Worm (Caenorhabditis elegans) whole organism, L4 larva: ENCODE data around the gene hda-6.

ENCODE experiments used
- F26F4.8 ChIP-seq: fragments of 200-800 bp; sonication (Bioruptor generic); conservative IDR thresholded peaks from 2 replicates; pipeline ENCODE4 v1.3.6; 2022; ENCODE audit warnings: missing genetic modification characterization, missing compliant biosample characterization
- F44E2.7 ChIP-seq: fragments of 200-800 bp; sonication (Bioruptor generic); IDR thresholded peaks from 2 replicates; pipeline ENCODE4 v2.1.2; 2022; ENCODE audit warnings: missing genetic modification characterization, missing compliant biosample characterization
- F49E8.2 ChIP-seq: sonication (generic microtip); optimal IDR thresholded peaks from 2 replicates; lab custom pipeline; 2016; ENCODE audit warnings: missing compliant biosample characterization, mild to moderate bottlenecking, missing genetic modification characterization, borderline replicate concordance
- T20F7.1 ChIP-seq: fragments of 200-800 bp; sonication (Bioruptor generic); optimal IDR thresholded peaks from 2 replicates; lab custom pipeline; 2018; ENCODE audit warnings: mild to moderate bottlenecking, missing genetic modification characterization, missing compliant biosample characterization
- T26A8.4 ChIP-seq: fragments of 200-800 bp; sonication (Bioruptor generic); IDR thresholded peaks from 2 replicates; pipeline ENCODE4 v1.3.6; 2022; ENCODE audit warnings: missing genetic modification characterization, missing compliant biosample characterization
- Y5F2A.4 ChIP-seq: fragments of 200-800 bp; sonication (Bioruptor generic); optimal IDR thresholded peaks from 2 replicates; lab custom pipeline; 2018; ENCODE audit warnings: mild to moderate bottlenecking, missing genetic modification characterization, missing compliant biosample characterization
- aha-1 ChIP-seq: fragments of 150-350 bp; peaks from one replicate; lab custom pipeline; 2014; ENCODE audit warnings: missing biosample characterization, missing genetic modification characterization
- arid-1 ChIP-seq: fragments of 200-800 bp; sonication (Bioruptor generic); conservative IDR thresholded peaks from 2 replicates; pipeline ENCODE4 v1.3.6; 2022; ENCODE audit warnings: missing genetic modification reagents, missing genetic modification characterization, missing compliant biosample characterization
- attf-4 ChIP-seq: sonication (generic microtip); optimal IDR thresholded peaks from 3 replicates; lab custom pipeline; 2017; ENCODE audit warnings: missing biosample characterization, missing genetic modification characterization
- ceh-20 ChIP-seq: fragments of 200-800 bp; sonication (Bioruptor generic); IDR thresholded peaks from 2 replicates; pipeline ENCODE4 v1.3.6; 2022; ENCODE audit warnings: missing genetic modification reagents, missing genetic modification characterization, missing compliant biosample characterization
- ceh-44 ChIP-seq: fragments of 200-800 bp; sonication (Bioruptor generic); IDR thresholded peaks from 2 replicates; pipeline ENCODE4 v1.3.6; 2022; ENCODE audit warnings: missing genetic modification reagents, missing genetic modification characterization, missing compliant biosample characterization
- cey-2 ChIP-seq: sonication (generic microtip); optimal IDR thresholded peaks from 3 replicates; lab custom pipeline; 2017; ENCODE audit warnings: missing genetic modification characterization, mild to moderate bottlenecking, missing compliant biosample characterization, antibody characterized with exemption, borderline replicate concordance; ENCODE audit not compliant: insufficient read depth
- ctbp-1 ChIP-seq: fragments of 200-800 bp; sonication (Bioruptor generic); IDR thresholded peaks from 2 replicates; pipeline ENCODE4 v1.3.6; 2022; ENCODE audit warnings: missing genetic modification reagents, missing genetic modification characterization, missing compliant biosample characterization
- daf-12 ChIP-seq: fragments of 150-350 bp; optimal IDR thresholded peaks from 2 replicates; lab custom pipeline; 2014; ENCODE audit warnings: missing biosample characterization, missing genetic modification reagents, missing genetic modification characterization
- daf-16 ChIP-seq, 3 experiments: sonication (generic microtip); optimal IDR thresholded peaks; 2 replicates each; lab custom pipeline; 2016 to 2017; ENCODE audit warnings: missing genetic modification characterization in 3 of 3, missing genetic modification reagents in 3 of 3, mild to moderate bottlenecking in 2 of 3, missing compliant biosample characterization in 2 of 3, missing biosample characterization in 1 of 3, moderate library complexity in 1 of 3
- dmd-9 ChIP-seq: fragments of 200-800 bp; sonication (Bioruptor generic); IDR thresholded peaks from 2 replicates; pipeline ENCODE4 v1.3.6; 2022; ENCODE audit warnings: missing genetic modification reagents, missing genetic modification characterization, missing compliant biosample characterization
- dpl-1 ChIP-seq: fragments of 150-350 bp; optimal IDR thresholded peaks from 2 replicates; lab custom pipeline; 2014; ENCODE audit warnings: missing biosample characterization, missing genetic modification reagents, missing genetic modification characterization
- duxl-1 ChIP-seq: sonication (generic microtip); optimal IDR thresholded peaks from 2 replicates; lab custom pipeline; 2016; ENCODE audit warnings: mild to moderate bottlenecking, missing genetic modification characterization, moderate library complexity, missing compliant biosample characterization; ENCODE audit not compliant: poor library complexity
- egl-43 ChIP-seq: fragments of 200-800 bp; sonication (Bioruptor generic); IDR thresholded peaks from 2 replicates; pipeline ENCODE4 v1.3.6; 2022; ENCODE audit warnings: missing genetic modification reagents, missing genetic modification characterization, missing compliant biosample characterization
- fkh-10 ChIP-seq: fragments of 150-350 bp; optimal IDR thresholded peaks from 2 replicates; lab custom pipeline; 2014; ENCODE audit warnings: missing biosample characterization, missing genetic modification reagents, missing genetic modification characterization
- fos-1 ChIP-seq: fragments of 150-350 bp; optimal IDR thresholded peaks from 2 replicates; lab custom pipeline; 2014; ENCODE audit warnings: missing biosample characterization, missing genetic modification characterization
- gei-8 ChIP-seq: fragments of 200-800 bp; sonication (Bioruptor generic); optimal IDR thresholded peaks from 2 replicates; lab custom pipeline; 2018; ENCODE audit warnings: mild to moderate bottlenecking, missing genetic modification characterization, missing compliant biosample characterization
- hif-1 ChIP-seq, 2 experiments: sonication (generic microtip); optimal IDR thresholded peaks; 2 replicates each; lab custom pipeline; 2016 to 2017; ENCODE audit warnings: missing compliant biosample characterization in 2 of 2, missing genetic modification characterization in 2 of 2, missing genetic modification reagents in 2 of 2, missing genotype in 2 of 2, mild to moderate bottlenecking in 1 of 2
- hlh-30 ChIP-seq: sonication (generic microtip); optimal IDR thresholded peaks from 2 replicates; lab custom pipeline; 2017; ENCODE audit warnings: antibody characterized with exemption, mild to moderate bottlenecking, missing genetic modification characterization, missing compliant biosample characterization; ENCODE audit not compliant: insufficient read depth
- jun-1 ChIP-seq: fragments of 150-350 bp; optimal IDR thresholded peaks from 2 replicates; lab custom pipeline; 2014; ENCODE audit warnings: missing biosample characterization, missing genetic modification reagents, missing genetic modification characterization
- lin-1 ChIP-seq: fragments of 200-800 bp; sonication (Bioruptor generic); IDR thresholded peaks from 2 replicates; pipeline ENCODE4 v1.3.6; 2022; ENCODE audit warnings: missing genetic modification reagents, missing genetic modification characterization, missing compliant biosample characterization
- lin-38 ChIP-seq: fragments of 200-800 bp; sonication (Bioruptor generic); IDR thresholded peaks from 2 replicates; pipeline ENCODE4 v1.3.6; 2022; ENCODE audit warnings: missing genetic modification reagents, missing genetic modification characterization, missing compliant biosample characterization
- lir-3 ChIP-seq: sonication (generic microtip); optimal IDR thresholded peaks from 2 replicates; lab custom pipeline; 2016; ENCODE audit warnings: mild to moderate bottlenecking, missing genetic modification characterization, missing compliant biosample characterization
- madf-9 ChIP-seq: fragments of 200-800 bp; sonication (Bioruptor generic); conservative IDR thresholded peaks from 2 replicates; pipeline ENCODE4 v1.3.6; 2022; ENCODE audit warnings: missing genetic modification reagents, missing genetic modification characterization, missing compliant biosample characterization
- mep-1 ChIP-seq: fragments of 150-350 bp; sonication (generic microtip); optimal IDR thresholded peaks from 3 replicates; lab custom pipeline; 2014; ENCODE audit warnings: missing biosample characterization, missing genetic modification characterization
- nhr-10 ChIP-seq: fragments of 150-350 bp; optimal IDR thresholded peaks from 2 replicates; lab custom pipeline; 2014; ENCODE audit warnings: missing biosample characterization, missing genetic modification characterization
- nhr-237 ChIP-seq: sonication (generic microtip); optimal IDR thresholded peaks from 2 replicates; lab custom pipeline; 2017; ENCODE audit warnings: missing biosample characterization, missing genetic modification characterization
- nhr-25 ChIP-seq: sonication (generic microtip); optimal IDR thresholded peaks from 2 replicates; lab custom pipeline; 2017; ENCODE audit warnings: missing genetic modification characterization, mild to moderate bottlenecking, missing compliant biosample characterization, antibody characterized with exemption, moderate library complexity, borderline replicate concordance; ENCODE audit not compliant: insufficient read depth
- nhr-41 ChIP-seq: fragments of 200-800 bp; sonication (Bioruptor generic); IDR thresholded peaks from 2 replicates; pipeline ENCODE4 v1.3.6; 2022; ENCODE audit warnings: missing genetic modification reagents, missing genetic modification characterization, missing compliant biosample characterization
- nhr-42 ChIP-seq: fragments of 200-800 bp; sonication (Bioruptor generic); IDR thresholded peaks from 2 replicates; pipeline ENCODE4 v1.3.6; 2022; ENCODE audit warnings: missing genetic modification characterization, missing compliant biosample characterization
- nhr-48 ChIP-seq: sonication (generic microtip); optimal IDR thresholded peaks from 2 replicates; lab custom pipeline; 2016; ENCODE audit warnings: mild to moderate bottlenecking, missing genetic modification characterization, missing compliant biosample characterization
- pha-4 ChIP-seq, 2 experiments: fragments of 150-350 bp in 1 of 2; fragments of 200-800 bp in 1 of 2; sonication (Bioruptor generic) in 1 of 2; IDR thresholded peaks in 1 of 2; optimal IDR thresholded peaks in 1 of 2; 2 replicates each; pipeline versions ENCODE4 v1.3.6 to Lab custom; 2014 to 2022; ENCODE audit warnings: missing genetic modification characterization in 2 of 2, missing genetic modification reagents in 2 of 2, missing biosample characterization in 1 of 2, missing compliant biosample characterization in 1 of 2
- rbr-2 ChIP-seq: sonication (generic microtip); optimal IDR thresholded peaks from 2 replicates; lab custom pipeline; 2016; ENCODE audit warnings: missing genotype, missing genetic modification characterization, missing compliant biosample characterization
- saeg-2 ChIP-seq: fragments of 200-800 bp; sonication (Bioruptor generic); IDR thresholded peaks from 2 replicates; pipeline ENCODE4 v1.3.6; 2022; ENCODE audit warnings: missing genetic modification reagents, missing genetic modification characterization, missing compliant biosample characterization
- skn-1 ChIP-seq: fragments of 150-350 bp; optimal IDR thresholded peaks from 2 replicates; lab custom pipeline; 2014; ENCODE audit warnings: missing biosample characterization, missing genetic modification characterization
- snpc-1.2 ChIP-seq: fragments of 200-800 bp; sonication (Bioruptor generic); IDR thresholded peaks from 2 replicates; pipeline ENCODE4 v1.3.6; 2022; ENCODE audit warnings: missing genetic modification reagents, missing genetic modification characterization, missing compliant biosample characterization
- spr-3 ChIP-seq: fragments of 200-800 bp; sonication (Bioruptor generic); optimal IDR thresholded peaks from 2 replicates; lab custom pipeline; 2018; ENCODE audit warnings: mild to moderate bottlenecking, missing genetic modification characterization, missing compliant biosample characterization
- unc-130 ChIP-seq: sonication (generic microtip); optimal IDR thresholded peaks from 2 replicates; lab custom pipeline; 2016; ENCODE audit warnings: missing genetic modification reagents, missing genetic modification characterization, missing compliant biosample characterization
- unc-39 ChIP-seq: sonication (generic microtip); optimal IDR thresholded peaks from 2 replicates; lab custom pipeline; 2017; ENCODE audit warnings: missing biosample characterization, missing genetic modification characterization
- vab-7 ChIP-seq: fragments of 200-800 bp; sonication (Bioruptor generic); IDR thresholded peaks from 2 replicates; pipeline ENCODE4 v1.3.6; 2022; ENCODE audit warnings: missing genetic modification reagents, missing genetic modification characterization, missing compliant biosample characterization
- zag-1 ChIP-seq: fragments of 150-350 bp; optimal IDR thresholded peaks from 2 replicates; lab custom pipeline; 2014; ENCODE audit warnings: missing biosample characterization, missing genetic modification characterization
- zfp-3 ChIP-seq: fragments of 200-800 bp; sonication (Bioruptor generic); conservative IDR thresholded peaks from 2 replicates; pipeline ENCODE4 v1.3.6; 2022; ENCODE audit warnings: missing genetic modification reagents, missing genetic modification characterization, missing compliant biosample characterization
- zip-11 ChIP-seq: fragments of 200-800 bp; sonication (Bioruptor generic); IDR thresholded peaks from 2 replicates; pipeline ENCODE4 v1.3.6; 2022; ENCODE audit warnings: missing genetic modification characterization, missing compliant biosample characterization
- ztf-11 ChIP-seq: fragments of 150-350 bp; optimal IDR thresholded peaks from 2 replicates; lab custom pipeline; 2014; ENCODE audit warnings: missing biosample characterization, missing genetic modification characterization

Gene hda-6

ce11 chrIV:5364135-5364609 lies at the start of gene hda-6, which contains the start of gene F41H10.4 (continued):
- TF ChIP-seq aha-1 (tag; lab: Kevin White, UChicago) (peak; percentile 22), hif-1 (tag; optimal IDR thresholded peaks at IDR 0.05; lab: Kevin White, UChicago) (peak in 1 of 2 experiments; percentile 78), zfp-3 (GFP tag; lab: Robert Waterston, UW) (no peak), nhr-48 (no peak), spr-3 (GFP tag; lab: Kevin White, UChicago) (no peak), pha-4 (GFP tag; IDR thresholded peaks at IDR 0.05; lab: Robert Waterston, UW) (no peak), pha-4 (tag; optimal IDR thresholded peaks at IDR 0.05; lab: Kevin White, UChicago) (peak; percentile 81), Y5F2A.4 (no peak), F26F4.8 (no peak), fkh-10 (GFP tag; lab: Kevin White, UChicago) (no peak), skn-1 (tag; lab: Kevin White, UChicago) (no peak), snpc-1.2 (GFP tag; lab: Robert Waterston, UW) (peak; percentile 67; the same call in 1 of the 2 replicates), daf-16 (GFP tag; optimal IDR thresholded peaks at IDR 0.05; lab: Kevin White, UChicago) (peak in 1 of 2 experiments; percentile 83), daf-16 (tag; optimal IDR thresholded peaks at IDR 0.05; lab: Kevin White, UChicago) (peak; percentile 71), dpl-1 (GFP tag; lab: Kevin White, UChicago) (peak; percentile 89), T26A8.4 (GFP tag; lab: Robert Waterston, UW) (peak; percentile 38; the same call in 1 of the 2 replicates), nhr-237 (tag; lab: Kevin White, UChicago) (no peak), ceh-20 (GFP tag; lab: Robert Waterston, UW) (no peak), attf-4 (tag; lab: Kevin White, UChicago) (no peak), F44E2.7 (GFP tag; lab: Robert Waterston, UW) (no peak), F49E8.2 (no peak), fos-1 (tag; lab: Kevin White, UChicago) (no peak), unc-130 (GFP tag; lab: Kevin White, UChicago) (peak; percentile 85), lir-3 (no peak), rbr-2 (peak; percentile 34), unc-39 (tag; lab: Kevin White, UChicago) (no peak), arid-1 (GFP tag; lab: Robert Waterston, UW) (0 out of 2 replicates have a peak, but pooled peaks have one; percentile 27), daf-12 (tag; lab: Kevin White, UChicago) (no peak), ztf-11 (tag; lab: Kevin White, UChicago) (no peak), vab-7 (no peak), saeg-2 (GFP tag; lab: Robert Waterston, UW) (no peak), gei-8 (GFP tag; lab: Kevin White, UChicago) (no peak), nhr-10 (tag; lab: Kevin White, UChicago) (no peak), madf-9 (GFP tag; lab: Robert Waterston, UW) (0 out of 2 replicates have a peak, but pooled peaks have one; percentile 38), ceh-44 (GFP tag; lab: Robert Waterston, UW) (no peak), mep-1 (tag; lab: Kevin White, UChicago) (peak; percentile 77), lin-38 (GFP tag; lab: Robert Waterston, UW) (peak; percentile 79), lin-1 (GFP tag; lab: Robert Waterston, UW) (no peak), zip-11 (GFP tag; lab: Robert Waterston, UW) (no peak), egl-43 (no peak), dmd-9 (GFP tag; lab: Robert Waterston, UW) (peak; percentile 73; the same call in 1 of the 2 replicates), hlh-30 (tag; lab: Kevin White, UChicago) (peak; percentile 96), nhr-42 (GFP tag; lab: Robert Waterston, UW) (no peak), ctbp-1 (GFP tag; lab: Robert Waterston, UW) (no peak), cey-2 (tag; lab: Kevin White, UChicago) (no peak), jun-1 (no peak), T20F7.1 (GFP tag; lab: Kevin White, UChicago) (no peak), nhr-41 (no peak), zag-1 (tag; lab: Kevin White, UChicago) (no peak), duxl-1 (tag; lab: Kevin White, UChicago) (peak; percentile 49), nhr-25 (tag; lab: Kevin White, UChicago) (no peak)
